Worm (Caenorhabditis elegans) whole organism, early embryonic: ENCODE data around the gene H39E23.3.

Experiments used
- F13C5.2 ChIP-seq: sonication (generic microtip); optimal IDR thresholded peaks from 2 replicates; lab custom pipeline; 2017; ENCODE audit warnings: mild to moderate bottlenecking, missing genetic modification characterization, inconsistent platforms, missing compliant biosample characterization
- ama-1 ChIP-seq: fragments of 150-350 bp; optimal IDR thresholded peaks from 2 replicates; lab custom pipeline; 2014
- sea-1 ChIP-seq: fragments of 200-800 bp; sonication (Bioruptor generic); conservative IDR thresholded peaks from 2 replicates; pipeline ENCODE4 v1.3.6; 2022; ENCODE audit warnings: missing genetic modification characterization, missing compliant biosample characterization

- TF ChIP-seq ama-1 (no peak), sea-1 (GFP tag; lab: Robert Waterston, UW) (no peak), F13C5.2 (tag; lab: Kevin White, UChicago) (no peak)
Measured at ce11 chrV:14153615-14154014, 46.0 kb downstream of the H39E23.3 start.
